Worm (Caenorhabditis elegans): ENCODE results near the gene K09H11.11.
"Not testable (repeated sequence)": the region's sequence is repeated elsewhere in the genome, so short reads cannot be mapped to it uniquely, and the experiment has no call there.

K09H11.11 gene

DNA sequence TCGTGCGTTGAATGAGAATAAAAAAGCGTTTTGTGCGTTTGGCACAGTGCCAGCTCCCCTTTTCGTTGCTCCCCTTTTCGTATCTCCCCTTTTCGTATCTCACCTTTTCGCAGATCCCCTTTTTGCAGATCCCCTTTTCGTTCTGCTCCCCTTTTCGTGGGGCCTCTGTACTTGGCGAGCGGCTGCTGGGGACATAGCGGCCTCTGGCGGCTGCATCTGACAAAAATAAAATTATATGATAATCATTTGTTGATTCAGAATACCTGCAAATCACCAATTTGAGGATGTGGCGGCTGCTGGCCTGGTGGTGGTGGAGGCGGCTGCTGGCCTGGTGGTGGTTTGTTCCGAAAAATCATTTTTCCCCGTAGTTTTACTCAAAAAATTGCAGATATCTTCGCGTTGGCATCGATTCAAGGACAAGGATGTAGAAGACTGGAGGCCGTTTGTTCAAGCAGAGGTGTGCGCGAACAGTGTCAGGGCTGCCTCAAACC is at the start of gene K09H11.11:
Gene K09H11.11 (minus strand): TSS at position 51 of the 491 bp plus-strand sequence.
- TF ChIP-seq tlp-1, irx-1, dsc-1 (tag; optimal IDR thresholded peaks at IDR 0.05): not testable (repeated sequence)

DNA sequence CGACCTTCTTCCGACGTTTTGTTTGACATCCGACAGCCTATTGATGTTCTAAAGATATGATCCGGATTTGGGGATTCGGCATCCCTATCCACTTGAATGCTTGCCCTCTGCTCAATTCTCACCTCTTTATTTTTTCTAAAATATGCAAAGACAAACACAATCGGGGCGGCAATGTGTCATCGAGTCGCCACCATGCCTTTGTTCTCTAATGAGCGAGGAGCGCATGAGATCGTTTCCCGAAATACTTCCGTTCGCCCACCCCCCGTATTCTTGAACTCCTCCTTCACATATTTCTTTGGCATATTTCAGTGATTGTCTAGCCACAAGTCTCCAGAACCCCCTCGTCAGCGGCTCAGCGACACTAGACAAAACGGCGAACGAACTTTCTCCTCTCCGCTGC is 44.3 kb upstream of the K09H11.11 start, which contains the start of gene cyn-17:
Gene cyn-17 (plus strand): TSS at position 301 of the 400 bp plus-strand sequence.
- TF ChIP-seq efl-1 (optimal IDR thresholded peaks at IDR 0.05), result no peak
- TF ChIP-seq efl-1 (GFP tag; optimal IDR thresholded peaks at IDR 0.05 in 1 of 2), result peak in 1 of 2 experiments; percentile 89
- TF ChIP-seq xbp-1 (tag; optimal IDR thresholded peaks at IDR 0.05), result no peak

DNA sequence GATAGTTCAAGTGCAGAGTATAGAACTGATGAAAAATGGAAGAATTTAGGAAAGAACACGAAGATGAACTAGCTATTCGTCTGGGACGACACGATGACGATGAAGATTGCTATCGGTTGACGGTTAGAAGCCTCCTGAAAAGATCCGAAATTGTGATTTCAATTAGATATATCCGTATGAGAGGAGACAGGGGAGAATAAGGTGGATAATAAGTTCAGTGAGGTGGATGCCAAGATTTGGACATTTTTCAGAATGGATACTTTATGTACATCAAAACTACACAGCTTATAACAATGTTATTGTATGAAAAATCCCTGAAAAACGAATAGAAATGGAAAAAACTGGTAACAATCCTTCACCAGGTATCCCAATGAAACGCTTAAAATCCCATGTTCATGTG is 43.1 kb upstream of the K09H11.11 start, which contains the start of gene nstp-3:
Gene nstp-3 (minus strand): TSS at position 101 of the 400 bp plus-strand sequence.
- TF ChIP-seq efl-3 (GFP tag; optimal IDR thresholded peaks at IDR 0.05), result no peak
- no peak for TF ChIP-seq grh-1 (GFP tag; IDR thresholded peaks at IDR 0.05)
- no peak for TF ChIP-seq nhr-28 (tag; optimal IDR thresholded peaks at IDR 0.05)
- no peak for TF ChIP-seq pag-3 (tag; optimal IDR thresholded peaks at IDR 0.05; ENCODE audit: borderline replicate concordance, insufficient read depth)
- no peak for TF ChIP-seq C34B4.2 (tag; optimal IDR thresholded peaks at IDR 0.05)
- TF ChIP-seq ztf-4 (tag; optimal IDR thresholded peaks at IDR 0.05), result no peak

DNA sequence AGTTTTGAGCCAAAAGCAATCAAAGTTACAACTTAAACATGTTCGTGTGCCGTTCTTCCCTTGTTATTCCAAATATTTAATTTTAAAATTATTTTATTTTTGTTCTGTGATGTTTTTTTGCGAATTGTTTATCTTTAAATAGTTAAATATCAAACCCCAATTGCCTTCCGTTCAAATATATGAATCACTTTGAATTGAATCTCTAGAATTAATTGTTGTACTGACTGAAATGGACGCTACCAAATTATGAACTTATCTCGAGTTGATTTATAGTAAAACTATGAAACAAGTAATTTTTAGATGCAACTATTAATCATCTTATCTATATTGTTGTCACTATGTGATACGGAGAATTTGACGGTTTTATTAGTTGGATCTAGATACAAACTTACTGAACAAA is 37.0 kb upstream of the K09H11.11 start, which contains the start of gene ZC250.2:
Gene ZC250.2 (plus strand): TSS at position 301 of the 400 bp plus-strand sequence.
- TF ChIP-seq nhr-85 (tag) (peak; percentile 48), irx-1 (tag; optimal IDR thresholded peaks at IDR 0.05) (no peak)

DNA sequence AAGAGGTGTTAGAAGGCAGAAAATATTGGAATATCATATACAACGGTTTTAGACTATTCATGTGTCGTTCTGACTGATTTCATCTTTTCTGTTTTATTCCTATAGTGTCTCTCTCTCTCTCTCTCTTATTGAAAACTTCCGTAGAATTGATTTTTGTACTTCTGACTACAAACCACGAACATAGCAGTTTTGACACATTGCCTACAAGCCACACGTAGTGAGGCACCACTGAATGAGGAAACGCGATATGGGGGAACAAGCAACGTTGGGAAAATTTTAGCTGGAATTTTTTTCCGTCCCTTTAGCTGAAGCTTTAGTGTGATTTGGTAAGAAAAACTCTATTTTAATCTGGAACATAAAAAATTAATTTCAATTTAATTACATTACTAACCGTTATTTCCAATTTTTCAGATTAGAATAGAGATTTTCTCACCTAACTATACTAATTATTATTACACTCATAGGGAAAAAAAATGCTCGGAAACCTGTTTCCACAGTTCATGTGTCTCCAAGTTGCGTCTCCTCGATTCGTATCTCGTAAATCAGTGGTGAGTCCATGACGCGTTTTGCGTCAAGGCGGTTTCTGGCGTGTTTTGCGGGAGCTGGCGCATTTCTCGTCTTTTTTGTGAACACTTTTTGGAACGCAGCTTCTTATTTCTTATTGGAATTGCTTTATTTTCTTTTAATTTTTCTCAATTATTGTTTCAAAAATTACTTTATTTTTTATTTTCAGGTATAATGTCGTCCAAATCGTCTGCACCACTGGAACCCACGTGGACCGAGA is 35.6 kb upstream of the K09H11.11 start, which contains the start of the genes nhr-142 and F44E7.9:
Gene nhr-142 (minus strand): TSS at position 57 of the 784 bp plus-strand sequence.
Gene F44E7.9 (plus strand): TSS at position 734 of the 784 bp plus-strand sequence.
- TF ChIP-seq Y116A8C.19 (tag; optimal IDR thresholded peaks at IDR 0.05; ENCODE audit: borderline replicate concordance), result no peak
- TF ChIP-seq lin-13 (GFP tag; optimal IDR thresholded peaks at IDR 0.05), result peak; percentile 89
- peak; percentile 80 for TF ChIP-seq egl-13 (tag; optimal IDR thresholded peaks at IDR 0.05)
- TF ChIP-seq unc-86 (tag; optimal IDR thresholded peaks at IDR 0.05), result peak; percentile 84
- peak; percentile 90 for TF ChIP-seq nhr-90 (tag; optimal IDR thresholded peaks at IDR 0.05; ENCODE audit: poor library complexity)
- TF ChIP-seq pqm-1 (tag; optimal IDR thresholded peaks at IDR 0.05), result no peak
- TF ChIP-seq lin-39 (tag; optimal IDR thresholded peaks at IDR 0.05), result peak; percentile 60
- TF ChIP-seq egl-27 (tag; optimal IDR thresholded peaks at IDR 0.05), result no peak
- TF ChIP-seq lin-15B (tag; optimal IDR thresholded peaks at IDR 0.05), result peak; percentile 76
- TF ChIP-seq mep-1 (tag; optimal IDR thresholded peaks at IDR 0.05), result peak; percentile 91
- peak; percentile 77 for TF ChIP-seq fkh-10 (GFP tag; optimal IDR thresholded peaks at IDR 0.05)
- TF ChIP-seq zag-1 (tag; optimal IDR thresholded peaks at IDR 0.05), result no peak
- TF ChIP-seq grh-1 (GFP tag; IDR thresholded peaks at IDR 0.05), result peak; percentile 68
- TF ChIP-seq vab-15 (tag; optimal IDR thresholded peaks at IDR 0.05), result peak; percentile 24
- peak; percentile 85 for TF ChIP-seq tbx-2 (tag; optimal IDR thresholded peaks at IDR 0.05)
- TF ChIP-seq isw-1 (GFP tag; IDR thresholded peaks at IDR 0.05), result peak; percentile 73
- no peak for TF ChIP-seq ama-1 (optimal IDR thresholded peaks at IDR 0.05)
- peak; percentile 75 for TF ChIP-seq fos-1 (tag; optimal IDR thresholded peaks at IDR 0.05)
- peak; percentile 52 for TF ChIP-seq sox-4 (tag; optimal IDR thresholded peaks at IDR 0.05)
- TF ChIP-seq lsy-2 (tag; optimal IDR thresholded peaks at IDR 0.05), result peak; percentile 82 to 90
- no peak for TF ChIP-seq tlp-1 (tag; optimal IDR thresholded peaks at IDR 0.05)
- TF ChIP-seq ceh-8 (GFP tag; optimal IDR thresholded peaks at IDR 0.05), result peak; percentile 66
- TF ChIP-seq nhr-12 (tag; optimal IDR thresholded peaks at IDR 0.05), result no peak
- TF ChIP-seq nhr-85 (tag), result peak; percentile 94
- peak; percentile 49 for TF ChIP-seq aha-1 (tag; optimal IDR thresholded peaks at IDR 0.05)
- TF ChIP-seq mab-9 (GFP tag; IDR thresholded peaks at IDR 0.05), result peak; percentile 55; the same call in 1 of the 2 replicates
- no peak for TF ChIP-seq nhr-84 (tag; optimal IDR thresholded peaks at IDR 0.05)
- TF ChIP-seq hlh-4 (tag; optimal IDR thresholded peaks at IDR 0.05), result no peak
- TF ChIP-seq pax-3 (tag; optimal IDR thresholded peaks at IDR 0.05), result peak; percentile 74
- no peak for TF ChIP-seq aly-2 (tag; optimal IDR thresholded peaks at IDR 0.05)
- TF ChIP-seq mdl-1 (tag; optimal IDR thresholded peaks at IDR 0.05), result peak in 1 of 2 experiments; percentile 55
- no peak for TF ChIP-seq alr-1 (tag; optimal IDR thresholded peaks at IDR 0.05; ENCODE audit: borderline replicate concordance)
- no peak for TF ChIP-seq efl-3 (GFP tag; optimal IDR thresholded peaks at IDR 0.05)
- TF ChIP-seq nhr-19 (GFP tag; conservative IDR thresholded peaks at IDR 0.05), result peak; percentile 87

All from whole organism, L1 larva.